In the genomic region with DNA sequence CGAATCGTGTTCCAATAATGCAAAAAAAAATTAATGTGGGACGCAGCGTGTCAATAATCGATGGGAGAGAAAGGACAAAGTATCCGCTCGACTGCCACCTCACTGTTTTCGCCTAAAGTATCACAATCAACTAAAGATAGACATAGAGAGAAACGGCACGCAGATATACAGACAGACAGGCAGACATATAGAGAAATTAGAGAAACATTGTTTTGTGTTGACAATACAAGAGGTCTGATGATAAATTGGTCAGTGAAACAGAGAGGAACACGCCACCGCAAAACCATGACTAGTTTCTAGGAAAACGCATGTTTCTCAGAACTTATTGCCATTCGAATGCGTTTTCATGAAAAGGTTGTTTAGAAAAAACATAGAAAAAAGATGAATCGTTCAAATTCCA, we compare ENCODE assay signal across 6 worm cellular contexts.
TF ChIP-seq lines count a peak whose summit lies in the region.

A gene (minus strand): TSS at position 137 of the 400 bp plus-strand sequence.

TF ChIP-seq in whole organism, L1 larva, 84 proteins besides CTCF, POLR2A, EP300 and RAD21 (continues in another document):
- TF ChIP-seq efl-1 (optimal IDR thresholded peaks at IDR 0.05; lab: Kevin White, UChicago) = peak; percentile 17 to 23
- no peak for TF ChIP-seq efl-1 (GFP tag; optimal IDR thresholded peaks at IDR 0.05 in 1 of 2; lab: Kevin White, UChicago)
- peak in 1 of 2 experiments; percentile 68 for TF ChIP-seq lin-35 (GFP tag; optimal IDR thresholded peaks at IDR 0.05; lab: Kevin White, UChicago)
- TF ChIP-seq skn-1 (tag; optimal IDR thresholded peaks at IDR 0.05; lab: Kevin White, UChicago) = peak; percentile 8
- peak; percentile 17 for TF ChIP-seq nhr-77 (tag; optimal IDR thresholded peaks at IDR 0.05; lab: Kevin White, UChicago)
- peak; percentile 33 for TF ChIP-seq fkh-8 (tag; optimal IDR thresholded peaks at IDR 0.05; lab: Kevin White, UChicago)
- no peak for TF ChIP-seq pqm-1 (tag; optimal IDR thresholded peaks at IDR 0.05; lab: Kevin White, UChicago)
- peak; percentile 59 for TF ChIP-seq snu-23 (GFP tag; optimal IDR thresholded peaks at IDR 0.05; lab: Kevin White, UChicago)
- peak in 1 of 2 experiments; percentile 18 for TF ChIP-seq egl-27 (tag; optimal IDR thresholded peaks at IDR 0.05; lab: Kevin White, UChicago)
- peak; percentile 1 for TF ChIP-seq C16A3.4 (tag; optimal IDR thresholded peaks at IDR 0.05; lab: Kevin White, UChicago)
- TF ChIP-seq egl-13 (tag; optimal IDR thresholded peaks at IDR 0.05; lab: Kevin White, UChicago) = no peak
- no peak for TF ChIP-seq alr-1 (tag; optimal IDR thresholded peaks at IDR 0.05; lab: Kevin White, UChicago; ENCODE audit: borderline replicate concordance)
- no peak for TF ChIP-seq dsc-1 (tag; optimal IDR thresholded peaks at IDR 0.05; lab: Kevin White, UChicago)
- no peak for TF ChIP-seq swsn-7 (tag; optimal IDR thresholded peaks at IDR 0.05; lab: Kevin White, UChicago)

TF ChIP-seq in whole organism, L2 larva, 48 proteins besides CTCF, POLR2A, EP300 and RAD21 (continues in another document):
- no peak for TF ChIP-seq unc-55 (GFP tag; optimal IDR thresholded peaks at IDR 0.05; lab: Kevin White, UChicago)
- TF ChIP-seq gmeb-1 (tag; optimal IDR thresholded peaks at IDR 0.05; lab: Kevin White, UChicago) = peak; percentile 42
- no peak for TF ChIP-seq nhr-11 (tag; optimal IDR thresholded peaks at IDR 0.05; lab: Kevin White, UChicago)
- peak; percentile 69 for TF ChIP-seq sma-3 (GFP tag; optimal IDR thresholded peaks at IDR 0.05; lab: Kevin White, UChicago)
- peak in 1 of 2 experiments; percentile 22 for TF ChIP-seq mdl-1 (tag; optimal IDR thresholded peaks at IDR 0.05; lab: Kevin White, UChicago)
- no peak for TF ChIP-seq ztf-1 (GFP tag; conservative IDR thresholded peaks at IDR 0.05; lab: Robert Waterston, UW)
- TF ChIP-seq nhr-129 (tag; optimal IDR thresholded peaks at IDR 0.05; lab: Kevin White, UChicago) = peak; percentile 70
- TF ChIP-seq snpc-4 (tag; optimal IDR thresholded peaks at IDR 0.05; lab: Kevin White, UChicago) = no peak
- TF ChIP-seq fos-1 (tag; optimal IDR thresholded peaks at IDR 0.05; lab: Kevin White, UChicago) = peak; percentile 65
- no peak for TF ChIP-seq Y55F3AM.14 (GFP tag; optimal IDR thresholded peaks at IDR 0.05; lab: Kevin White, UChicago)
- TF ChIP-seq elt-1 (tag; optimal IDR thresholded peaks at IDR 0.05; lab: Kevin White, UChicago) = no peak
- TF ChIP-seq crh-2 (tag; optimal IDR thresholded peaks at IDR 0.05; lab: Kevin White, UChicago) = peak; percentile 37
- TF ChIP-seq nhr-25 (tag; optimal IDR thresholded peaks at IDR 0.05; lab: Kevin White, UChicago) = peak; percentile 66
- no peak for TF ChIP-seq ama-1 (optimal IDR thresholded peaks at IDR 0.05; lab: Kevin White, UChicago)
- TF ChIP-seq blmp-1 (tag; optimal IDR thresholded peaks at IDR 0.05; lab: Kevin White, UChicago; ENCODE audit: insufficient read depth) = peak; percentile 63

TF ChIP-seq in whole organism, L3 larva, 47 proteins besides CTCF, POLR2A, EP300 and RAD21:
- TF ChIP-seq ceh-28 (tag; optimal IDR thresholded peaks at IDR 0.05; lab: Kevin White, UChicago) (peak; percentile 38), pqm-1 (tag; optimal IDR thresholded peaks at IDR 0.05; lab: Kevin White, UChicago) (peak; percentile 88), nhr-23 (tag; optimal IDR thresholded peaks at IDR 0.05; lab: Kevin White, UChicago) (peak; percentile 21), tbx-2 (tag; optimal IDR thresholded peaks at IDR 0.05; lab: Kevin White, UChicago) (no peak), elt-3 (tag; optimal IDR thresholded peaks at IDR 0.05; lab: Kevin White, UChicago) (no peak), nhr-25 (tag; optimal IDR thresholded peaks at IDR 0.05; lab: Kevin White, UChicago) (peak; percentile 66), lin-15B (tag; optimal IDR thresholded peaks at IDR 0.05; lab: Kevin White, UChicago) (peak; percentile 1), jun-1 (tag; optimal IDR thresholded peaks at IDR 0.05; lab: Kevin White, UChicago) (no peak), egl-27 (tag; optimal IDR thresholded peaks at IDR 0.05; lab: Kevin White, UChicago) (no peak), R02D3.7 (tag; optimal IDR thresholded peaks at IDR 0.05; lab: Kevin White, UChicago) (peak; percentile 7), elt-2 (tag; optimal IDR thresholded peaks at IDR 0.05; lab: Kevin White, UChicago) (peak; percentile 45), pha-4 (tag; optimal IDR thresholded peaks at IDR 0.05; lab: Kevin White, UChicago) (peak; percentile 89)

TF ChIP-seq in whole organism, L4 larva, 104 proteins besides CTCF, POLR2A, EP300 and RAD21 (continues in another document):
- TF ChIP-seq spr-1 (tag; optimal IDR thresholded peaks at IDR 0.05; lab: Kevin White, UChicago) (no peak), zfp-2 (tag; optimal IDR thresholded peaks at IDR 0.05; lab: Kevin White, UChicago) (no peak), snpc-1.2 (GFP tag; IDR thresholded peaks at IDR 0.05; lab: Robert Waterston, UW) (no peak), ceh-32 (tag; optimal IDR thresholded peaks at IDR 0.05; lab: Kevin White, UChicago; ENCODE audit: poor library complexity) (no peak), snpc-4 (tag; optimal IDR thresholded peaks at IDR 0.05; lab: Kevin White, UChicago) (no peak), nhr-41 (GFP tag; IDR thresholded peaks at IDR 0.05; lab: Robert Waterston, UW) (no peak), nhr-28 (tag; optimal IDR thresholded peaks at IDR 0.05; lab: Kevin White, UChicago) (peak; percentile 88), rbr-2 (tag; optimal IDR thresholded peaks at IDR 0.05; lab: Kevin White, UChicago) (no peak), dpl-1 (GFP tag; optimal IDR thresholded peaks at IDR 0.05; lab: Kevin White, UChicago) (peak; percentile 26), fkh-10 (GFP tag; optimal IDR thresholded peaks at IDR 0.05; lab: Kevin White, UChicago) (no peak), nhr-6 (tag; optimal IDR thresholded peaks at IDR 0.05; lab: Kevin White, UChicago) (no peak), nhr-77 (tag; optimal IDR thresholded peaks at IDR 0.05; lab: Kevin White, UChicago) (peak; percentile 77), dmd-6 (GFP tag; IDR thresholded peaks at IDR 0.05; lab: Robert Waterston, UW) (peak; percentile 46), ceh-44 (GFP tag; IDR thresholded peaks at IDR 0.05; lab: Robert Waterston, UW) (no peak), lir-3 (tag; optimal IDR thresholded peaks at IDR 0.05; lab: Kevin White, UChicago) (no peak), hlh-11 (tag; optimal IDR thresholded peaks at IDR 0.05; lab: Kevin White, UChicago) (peak; percentile 84), saeg-2 (GFP tag; IDR thresholded peaks at IDR 0.05; lab: Robert Waterston, UW) (no peak), nhr-48 (tag; optimal IDR thresholded peaks at IDR 0.05; lab: Kevin White, UChicago) (no peak)

TF ChIP-seq in whole organism, late embryonic, 69 proteins besides CTCF, POLR2A, EP300 and RAD21:
- TF ChIP-seq ceh-2 (tag; optimal IDR thresholded peaks at IDR 0.05; lab: Kevin White, UChicago) (no peak), dve-1 (tag; optimal IDR thresholded peaks at IDR 0.05; lab: Kevin White, UChicago) (peak; percentile 5), sox-4 (tag; optimal IDR thresholded peaks at IDR 0.05; lab: Kevin White, UChicago) (no peak), nfya-1 (tag; optimal IDR thresholded peaks at IDR 0.05; lab: Kevin White, UChicago) (no peak)

TF ChIP-seq in whole organism, young adult, 124 proteins besides CTCF, POLR2A, EP300 and RAD21 (continues in another document):
- TF ChIP-seq ceh-91 (GFP tag; IDR thresholded peaks at IDR 0.05; lab: Robert Waterston, UW) (no peak), bed-1 (GFP tag; IDR thresholded peaks at IDR 0.05; lab: Robert Waterston, UW) (no peak), him-1 (tag; optimal IDR thresholded peaks at IDR 0.05; lab: Kevin White, UChicago) (no peak), efl-1 (GFP tag; optimal IDR thresholded peaks at IDR 0.05; lab: Kevin White, UChicago) (no peak), nhr-179 (tag; optimal IDR thresholded peaks at IDR 0.05; lab: Kevin White, UChicago) (no peak), nhr-120 (GFP tag; IDR thresholded peaks at IDR 0.05; lab: Robert Waterston, UW) (no peak), athp-1 (tag; optimal IDR thresholded peaks at IDR 0.05; lab: Kevin White, UChicago) (no peak), F23B12.7 (tag; optimal IDR thresholded peaks at IDR 0.05; lab: Kevin White, UChicago; ENCODE audit: insufficient read depth) (no peak), hmg-1.2 (GFP tag; IDR thresholded peaks at IDR 0.05; lab: Robert Waterston, UW) (peak; percentile 43; the same call in 1 of the 2 replicates), lin-26 (GFP tag; IDR thresholded peaks at IDR 0.05; lab: Robert Waterston, UW) (0 out of 2 replicates have a peak, but pooled peaks have one; percentile 31), lin-35 (GFP tag; optimal IDR thresholded peaks at IDR 0.05; lab: Kevin White, UChicago) (no peak), lin-54 (GFP tag; optimal IDR thresholded peaks at IDR 0.05; lab: Kevin White, UChicago) (peak; percentile 11), B0336.3 (GFP tag; IDR thresholded peaks at IDR 0.05; lab: Robert Waterston, UW) (0 out of 2 replicates have a peak, but pooled peaks have one; percentile 26), unc-130 (GFP tag; optimal IDR thresholded peaks at IDR 0.05; lab: Kevin White, UChicago) (no peak), rpc-1 (optimal IDR thresholded peaks at IDR 0.05; lab: Kevin White, UChicago) (no peak), rpc-1 (tag; optimal IDR thresholded peaks at IDR 0.05; lab: Kevin White, UChicago) (no peak), nhr-80 (tag; optimal IDR thresholded peaks at IDR 0.05; lab: Kevin White, UChicago) (peak; percentile 92), madf-6 (GFP tag; IDR thresholded peaks at IDR 0.05; lab: Robert Waterston, UW) (no peak), ceh-40 (GFP tag; IDR thresholded peaks at IDR 0.05; lab: Robert Waterston, UW) (no peak), attf-6 (GFP tag; IDR thresholded peaks at IDR 0.05; lab: Robert Waterston, UW) (no peak), Y79H2A.3 (GFP tag; conservative IDR thresholded peaks at IDR 0.05; lab: Robert Waterston, UW) (no peak), hrde-1 (tag; optimal IDR thresholded peaks at IDR 0.05; lab: Kevin White, UChicago; ENCODE audit: borderline replicate concordance) (no peak), tbx-9 (tag; optimal IDR thresholded peaks at IDR 0.05; lab: Kevin White, UChicago; ENCODE audit: borderline replicate concordance) (no peak), hsf-1 (GFP tag; IDR thresholded peaks at IDR 0.05; lab: Robert Waterston, UW) (no peak), dox-1 (GFP tag; IDR thresholded peaks at IDR 0.05; lab: Robert Waterston, UW) (peak; percentile 70), zfh-2 (GFP tag; conservative IDR thresholded peaks at IDR 0.05; lab: Robert Waterston, UW) (no peak), ccch-3 (GFP tag; optimal IDR thresholded peaks at IDR 0.05; lab: Kevin White, UChicago) (no peak), chd-7 (tag; optimal IDR thresholded peaks at IDR 0.05; lab: Kevin White, UChicago) (no peak), ama-1 (optimal IDR thresholded peaks at IDR 0.05; lab: Kevin White, UChicago) (no peak), ama-1 (GFP tag; optimal IDR thresholded peaks at IDR 0.05; lab: Kevin White, UChicago) (no peak), lag-1 (GFP tag; IDR thresholded peaks at IDR 0.05; lab: Robert Waterston, UW) (no peak), egl-44 (GFP tag; IDR thresholded peaks at IDR 0.05; lab: Robert Waterston, UW) (no peak), bed-2 (GFP tag; IDR thresholded peaks at IDR 0.05; lab: Robert Waterston, UW) (no peak)
